Worm (Caenorhabditis elegans) whole organism, L2 larva: Measurements from ENCODE around the gene amt-4.

Source experiments
- C34F6.9 ChIP-seq: fragments of 150-350 bp; optimal IDR thresholded peaks from 2 replicates; lab custom pipeline; 2014; ENCODE audit warnings: missing biosample characterization, missing genetic modification characterization
- F13H6.1 ChIP-seq: sonication (generic microtip); optimal IDR thresholded peaks from 2 replicates; lab custom pipeline; 2016; ENCODE audit warnings: missing genetic modification characterization, missing compliant biosample characterization
- Y55F3AM.14 ChIP-seq: fragments of 200-800 bp; sonication (Bioruptor generic); optimal IDR thresholded peaks from 2 replicates; lab custom pipeline; 2018; ENCODE audit warnings: mild to moderate bottlenecking, missing genetic modification characterization, missing compliant biosample characterization
- ZK546.5 ChIP-seq: sonication (generic microtip); optimal IDR thresholded peaks from 2 replicates; lab custom pipeline; 2017; ENCODE audit warnings: missing biosample characterization, missing genetic modification characterization
- alr-1 ChIP-seq: fragments of 150-350 bp; optimal IDR thresholded peaks from 2 replicates; lab custom pipeline; 2014; ENCODE audit warnings: missing biosample characterization, missing genetic modification characterization
- ama-1 ChIP-seq: fragments of 150-350 bp; optimal IDR thresholded peaks from 2 replicates; lab custom pipeline; 2018; ENCODE audit warnings: inconsistent platforms
- blmp-1 ChIP-seq: sonication (generic microtip); optimal IDR thresholded peaks from 2 replicates; lab custom pipeline; 2017; ENCODE audit warnings: missing genetic modification characterization, mild to moderate bottlenecking, missing compliant biosample characterization, antibody characterized with exemption, moderate library complexity; ENCODE audit not compliant: insufficient read depth
- ceh-82 ChIP-seq: fragments of 150-350 bp; optimal IDR thresholded peaks from 2 replicates; lab custom pipeline; 2014; ENCODE audit warnings: missing biosample characterization, missing genetic modification characterization
- crh-2 ChIP-seq: sonication (generic microtip); optimal IDR thresholded peaks from 2 replicates; lab custom pipeline; 2017; ENCODE audit warnings: missing biosample characterization, missing genetic modification characterization
- dmd-4 ChIP-seq: sonication (generic microtip); optimal IDR thresholded peaks from 2 replicates; lab custom pipeline; 2017; ENCODE audit warnings: missing biosample characterization, missing genetic modification characterization
- egl-27 ChIP-seq: sonication (generic microtip); optimal IDR thresholded peaks from 3 replicates; lab custom pipeline; 2017; ENCODE audit warnings: missing biosample characterization, missing genetic modification reagents, missing genetic modification characterization
- elt-1 ChIP-seq: fragments of 150-350 bp; optimal IDR thresholded peaks from 2 replicates; lab custom pipeline; 2014; ENCODE audit warnings: missing biosample characterization, missing genetic modification characterization
- elt-3 ChIP-seq: sonication (generic microtip); optimal IDR thresholded peaks from 2 replicates; lab custom pipeline; 2017; ENCODE audit warnings: missing biosample characterization, missing genetic modification characterization
- gmeb-1 ChIP-seq: fragments of 150-350 bp; optimal IDR thresholded peaks from 2 replicates; lab custom pipeline; 2014; ENCODE audit warnings: missing biosample characterization, missing genetic modification characterization
- lin-11 ChIP-seq: fragments of 150-350 bp; sonication (generic microtip); optimal IDR thresholded peaks from 2 replicates; lab custom pipeline; 2014; ENCODE audit warnings: missing biosample characterization, missing genetic modification characterization, inconsistent platforms, mixed read lengths
- lin-13 ChIP-seq: fragments of 150-350 bp; optimal IDR thresholded peaks from 2 replicates; lab custom pipeline; 2014; ENCODE audit warnings: missing biosample characterization, missing genetic modification reagents, missing genetic modification characterization
- mab-5 ChIP-seq: fragments of 150-350 bp; optimal IDR thresholded peaks from 2 replicates; lab custom pipeline; 2014; ENCODE audit warnings: missing biosample characterization, missing genetic modification characterization
- mdl-1 ChIP-seq, 2 experiments: fragments of 150-350 bp in 1 of 2; sonication (generic microtip) in 1 of 2; optimal IDR thresholded peaks; 2 replicates each; lab custom pipeline; 2017; ENCODE audit warnings: missing biosample characterization in 2 of 2, missing genetic modification characterization in 2 of 2
- nhr-10 ChIP-seq: sonication (generic microtip); optimal IDR thresholded peaks from 2 replicates; lab custom pipeline; 2017; ENCODE audit warnings: missing biosample characterization, missing genetic modification characterization
- nhr-11 ChIP-seq: fragments of 150-350 bp; optimal IDR thresholded peaks from 2 replicates; lab custom pipeline; 2014; ENCODE audit warnings: missing biosample characterization, missing genetic modification characterization
- nhr-12 ChIP-seq: fragments of 150-350 bp; optimal IDR thresholded peaks from 2 replicates; lab custom pipeline; 2014; ENCODE audit warnings: missing biosample characterization, missing genetic modification characterization
- nhr-129 ChIP-seq: fragments of 150-350 bp; optimal IDR thresholded peaks from 2 replicates; lab custom pipeline; 2014; ENCODE audit warnings: missing biosample characterization, missing genetic modification characterization
- nhr-21 ChIP-seq: fragments of 150-350 bp; optimal IDR thresholded peaks from 2 replicates; lab custom pipeline; 2014; ENCODE audit warnings: missing biosample characterization, missing genetic modification characterization
- nhr-23 ChIP-seq: fragments of 150-350 bp; optimal IDR thresholded peaks from 2 replicates; lab custom pipeline; 2014; ENCODE audit warnings: missing biosample characterization, missing genetic modification reagents, missing genetic modification characterization
- nhr-237 ChIP-seq: fragments of 150-350 bp; optimal IDR thresholded peaks from 2 replicates; lab custom pipeline; 2014; ENCODE audit warnings: missing biosample characterization, missing genetic modification characterization
- nhr-25 ChIP-seq: fragments of 150-350 bp; sonication (generic microtip); optimal IDR thresholded peaks from 3 replicates; lab custom pipeline; 2014; ENCODE audit warnings: missing biosample characterization, missing genetic modification characterization
- nhr-6 ChIP-seq: fragments of 150-350 bp; optimal IDR thresholded peaks from 2 replicates; lab custom pipeline; 2014; ENCODE audit warnings: missing biosample characterization, missing genetic modification characterization
- nhr-77 ChIP-seq: fragments of 150-350 bp; optimal IDR thresholded peaks from 2 replicates; lab custom pipeline; 2014; ENCODE audit warnings: missing biosample characterization, missing genetic modification characterization
- sem-4 ChIP-seq: fragments of 150-350 bp; optimal IDR thresholded peaks from 2 replicates; lab custom pipeline; 2014; ENCODE audit warnings: missing biosample characterization, missing genetic modification reagents, missing genetic modification characterization
- skn-1 ChIP-seq: sonication (generic microtip); optimal IDR thresholded peaks from 2 replicates; lab custom pipeline; 2017; ENCODE audit warnings: missing biosample characterization, missing genetic modification characterization
- sma-3 ChIP-seq: sonication (generic microtip); optimal IDR thresholded peaks from 2 replicates; lab custom pipeline; 2016; ENCODE audit warnings: missing genetic modification reagents, missing genetic modification characterization, missing compliant biosample characterization
- sma-9 ChIP-seq, 2 experiments: fragments of 150-350 bp in 1 of 2; sonication (generic microtip) in 1 of 2; optimal IDR thresholded peaks; 2 replicates each; lab custom pipeline; 2014 to 2016; ENCODE audit warnings: missing genetic modification characterization in 2 of 2, mild to moderate bottlenecking in 1 of 2, missing biosample characterization in 1 of 2, missing compliant biosample characterization in 1 of 2, missing genetic modification reagents in 1 of 2, moderate library complexity in 1 of 2
- unc-39 ChIP-seq: fragments of 150-350 bp; optimal IDR thresholded peaks from 2 replicates; lab custom pipeline; 2014; ENCODE audit warnings: missing biosample characterization, missing genetic modification characterization
- unc-55 ChIP-seq: fragments of 150-350 bp; sonication (generic microtip); optimal IDR thresholded peaks from 3 replicates; lab custom pipeline; 2014; ENCODE audit warnings: missing biosample characterization, missing genetic modification reagents, missing genetic modification characterization
- unc-62 ChIP-seq: fragments of 150-350 bp; optimal IDR thresholded peaks from 2 replicates; lab custom pipeline; 2014; ENCODE audit warnings: missing biosample characterization, missing genetic modification reagents, missing genetic modification characterization
- ztf-1 ChIP-seq: fragments of 200-800 bp; sonication (Bioruptor generic); conservative IDR thresholded peaks from 2 replicates; pipeline ENCODE4 v1.3.6; 2022; ENCODE audit warnings: missing genetic modification characterization, missing compliant biosample characterization
- ztf-11 ChIP-seq: sonication (generic microtip); optimal IDR thresholded peaks from 2 replicates; lab custom pipeline; 2017; ENCODE audit warnings: missing biosample characterization, missing genetic modification characterization
- ztf-4 ChIP-seq: fragments of 150-350 bp; optimal IDR thresholded peaks from 2 replicates; lab custom pipeline; 2014; ENCODE audit warnings: missing biosample characterization, missing genetic modification characterization

Gene amt-4

ce11 chrX:4532160-4532741, 32.9 kb upstream of the amt-4 start, which contains the start of gene nhr-35 (continued):
- TF ChIP-seq egl-27 = no peak
- TF ChIP-seq ztf-4 = peak; percentile 23
- TF ChIP-seq ama-1 = peak; percentile 3
- TF ChIP-seq nhr-77 (tag; lab: Kevin White, UChicago) = no peak
- no peak for TF ChIP-seq unc-39 (tag; lab: Kevin White, UChicago)
- TF ChIP-seq sem-4 (tag; lab: Kevin White, UChicago) = no peak
- TF ChIP-seq unc-55 = no peak
- TF ChIP-seq nhr-6 (tag; lab: Kevin White, UChicago) = peak; percentile 39
- peak; percentile 62 for TF ChIP-seq C34F6.9 (tag; lab: Kevin White, UChicago)
- no peak for TF ChIP-seq nhr-11 (tag; lab: Kevin White, UChicago)

- no peak for TF ChIP-seq ztf-11 (tag; lab: Kevin White, UChicago)
- TF ChIP-seq elt-3 = no peak
- no peak for TF ChIP-seq unc-55
- no peak for TF ChIP-seq nhr-6 (tag; lab: Kevin White, UChicago)
- TF ChIP-seq unc-39 (tag; lab: Kevin White, UChicago) = no peak
- no peak for TF ChIP-seq dmd-4 (tag; lab: Kevin White, UChicago)
- no peak for TF ChIP-seq nhr-11 (tag; lab: Kevin White, UChicago)
- TF ChIP-seq unc-62 (GFP tag; lab: Kevin White, UChicago) = no peak
- TF ChIP-seq nhr-23 (tag; lab: Kevin White, UChicago) = no peak
- TF ChIP-seq nhr-25 = no peak
- no peak for TF ChIP-seq F13H6.1
- no peak for TF ChIP-seq alr-1 (tag; lab: Kevin White, UChicago)
- no peak for TF ChIP-seq ceh-82
- TF ChIP-seq crh-2 (tag; lab: Kevin White, UChicago) = no peak
- no peak for TF ChIP-seq elt-1 (tag; lab: Kevin White, UChicago)
Measured at ce11 chrX:4534112-4534511, 31.0 kb upstream of the amt-4 start.

- TF ChIP-seq nhr-12 (tag; lab: Kevin White, UChicago) = no peak
- TF ChIP-seq nhr-77 (tag; lab: Kevin White, UChicago) = no peak
- TF ChIP-seq nhr-11 (tag; lab: Kevin White, UChicago) = no peak
- TF ChIP-seq nhr-25 = no peak
- TF ChIP-seq Y55F3AM.14 (GFP tag; lab: Kevin White, UChicago) = no peak
- no peak for TF ChIP-seq mdl-1 (tag; optimal IDR thresholded peaks at IDR 0.05; lab: Kevin White, UChicago)
- TF ChIP-seq skn-1 (tag; lab: Kevin White, UChicago) = no peak
- TF ChIP-seq egl-27 = no peak
- no peak for TF ChIP-seq lin-11
- TF ChIP-seq sma-3 (GFP tag; lab: Kevin White, UChicago) = no peak
- no peak for TF ChIP-seq F13H6.1
- TF ChIP-seq crh-2 (tag; lab: Kevin White, UChicago) = no peak
- no peak for TF ChIP-seq sma-9 (GFP tag; optimal IDR thresholded peaks at IDR 0.05; lab: Kevin White, UChicago)
- no peak for TF ChIP-seq sma-9 (tag; optimal IDR thresholded peaks at IDR 0.05; lab: Kevin White, UChicago)
Measured at ce11 chrX:4544543-4544942, 20.6 kb upstream of the amt-4 start, which contains the start of gene C07A12.2. C07A12.2 (plus strand) TSS chrX:4544843.

ce11 chrX:4548929-4549328, 16.2 kb upstream of the amt-4 start:
- no peak for TF ChIP-seq blmp-1

- TF ChIP-seq sma-3 (GFP tag; lab: Kevin White, UChicago) = no peak
- peak; percentile 3 for TF ChIP-seq nhr-25
- peak; percentile 1 for TF ChIP-seq nhr-129
- TF ChIP-seq, all 48 proteins: peak for 2
Measured at ce11 chrX:4549853-4550596, 15.1 kb upstream of the amt-4 start, which contains the start of gene C07A12.18. C07A12.18 (minus strand) TSS chrX:4549903.

ce11 chrX:4550987-4551386, 14.1 kb upstream of the amt-4 start:
- TF ChIP-seq mdl-1 (tag; optimal IDR thresholded peaks at IDR 0.05; lab: Kevin White, UChicago) = no peak
- TF ChIP-seq nhr-12 (tag; lab: Kevin White, UChicago) = no peak
- TF ChIP-seq mab-5 (tag; lab: Kevin White, UChicago) = no peak
- no peak for TF ChIP-seq nhr-11 (tag; lab: Kevin White, UChicago)
- TF ChIP-seq nhr-10 (tag; lab: Kevin White, UChicago) = no peak
- no peak for TF ChIP-seq dmd-4 (tag; lab: Kevin White, UChicago)
- no peak for TF ChIP-seq sma-3 (GFP tag; lab: Kevin White, UChicago)
- TF ChIP-seq nhr-129 = peak; percentile 47
- no peak for TF ChIP-seq lin-13 (GFP tag; lab: Kevin White, UChicago)
- no peak for TF ChIP-seq nhr-23 (tag; lab: Kevin White, UChicago)
- TF ChIP-seq alr-1 (tag; lab: Kevin White, UChicago) = no peak
- no peak for TF ChIP-seq F13H6.1
- peak; percentile 46 for TF ChIP-seq egl-27
- no peak for TF ChIP-seq ztf-1 (GFP tag; lab: Robert Waterston, UW)
- TF ChIP-seq nhr-6 (tag; lab: Kevin White, UChicago) = no peak
- no peak for TF ChIP-seq unc-62 (GFP tag; lab: Kevin White, UChicago)
- TF ChIP-seq nhr-21 (tag; lab: Kevin White, UChicago) = peak; percentile 13
- TF ChIP-seq unc-39 (tag; lab: Kevin White, UChicago) = no peak
- no peak for TF ChIP-seq lin-11
- no peak for TF ChIP-seq ceh-82
- TF ChIP-seq blmp-1 = peak; percentile 16
- TF ChIP-seq gmeb-1 (tag; lab: Kevin White, UChicago) = no peak
- no peak for TF ChIP-seq nhr-237
- TF ChIP-seq nhr-77 (tag; lab: Kevin White, UChicago) = no peak
- peak; percentile 60 for TF ChIP-seq nhr-25
- TF ChIP-seq ZK546.5 (tag; lab: Kevin White, UChicago) = no peak
